Fruit fly (Drosophila melanogaster) whole organism, embryonic: Measurements from ENCODE around the gene Cdc7.

Experiments used
- Asciz ChIP-seq: fragments of 200-800 bp; sonication (Bioruptor generic); optimal IDR thresholded peaks from 2 replicates; lab custom pipeline; 2017; ENCODE audit warnings: missing biosample characterization, mild to moderate bottlenecking, missing genetic modification characterization, missing genetic modification reagents
- Bdp1 ChIP-seq: fragments of 200-800 bp; sonication (Bioruptor generic); optimal IDR thresholded peaks from 3 replicates; lab custom pipeline; 2016; ENCODE audit warnings: missing biosample characterization, missing genetic modification characterization
- C15 ChIP-seq: fragments of 200-800 bp; sonication (Bioruptor generic); IDR thresholded peaks from 3 replicates; pipeline ENCODE4 v1.3.6; 2022; ENCODE audit warnings: missing biosample characterization, missing genetic modification characterization
- CG11085 ChIP-seq: fragments of 200-800 bp; sonication (Bioruptor generic); IDR thresholded peaks from 2 replicates; pipeline ENCODE4 v1.3.6; 2022; ENCODE audit warnings: missing biosample characterization, missing genetic modification characterization
- CG12219 ChIP-seq: fragments of 200-800 bp; sonication (Bioruptor generic); optimal IDR thresholded peaks from 3 replicates; lab custom pipeline; 2018; ENCODE audit warnings: missing biosample characterization, mild to moderate bottlenecking, missing genetic modification characterization
- CG13296 ChIP-seq: fragments of 200-800 bp; sonication (Bioruptor generic); optimal IDR thresholded peaks from 3 replicates; lab custom pipeline; 2018; ENCODE audit warnings: missing biosample characterization, mild to moderate bottlenecking, missing genetic modification characterization
- CG13424 ChIP-seq: fragments of 200-800 bp; sonication (Bioruptor generic); optimal IDR thresholded peaks from 2 replicates; lab custom pipeline; 2019; ENCODE audit warnings: missing biosample characterization, mild to moderate bottlenecking, missing genetic modification characterization, moderate library complexity
- CG13624 ChIP-seq: fragments of 200-800 bp; sonication (Bioruptor generic); optimal IDR thresholded peaks from 2 replicates; lab custom pipeline; 2016; ENCODE audit warnings: missing biosample characterization, missing genetic modification characterization
- CG14441 ChIP-seq: fragments of 200-800 bp; sonication (Bioruptor generic); IDR thresholded peaks from 2 replicates; pipeline ENCODE4 v1.3.6; 2022; ENCODE audit warnings: missing biosample characterization, missing genetic modification characterization
- CG14860 ChIP-seq: fragments of 200-800 bp; sonication (Bioruptor generic); IDR thresholded peaks from 3 replicates; pipeline ENCODE4 v1.3.6; 2022; ENCODE audit warnings: missing biosample characterization, missing genetic modification characterization; ENCODE audit not compliant: partially characterized antibody
- CG17328 ChIP-seq: fragments of 200-800 bp; sonication (Bioruptor generic); IDR thresholded peaks from 2 replicates; pipeline ENCODE4 v1.3.6; 2022; ENCODE audit warnings: missing biosample characterization, missing genetic modification characterization
- CG18599 ChIP-seq: fragments of 200-800 bp; sonication (Bioruptor generic); optimal IDR thresholded peaks from 3 replicates; lab custom pipeline; 2017; ENCODE audit warnings: missing biosample characterization, missing genetic modification characterization, mild to moderate bottlenecking, moderate library complexity, missing genetic modification reagents
- CG2120 ChIP-seq: fragments of 200-800 bp; sonication (Bioruptor generic); optimal IDR thresholded peaks from 3 replicates; lab custom pipeline; 2016; ENCODE audit warnings: missing biosample characterization, missing genetic modification characterization
- CG2129 ChIP-seq: fragments of 200-800 bp; sonication (Bioruptor generic); IDR thresholded peaks from 2 replicates; pipeline ENCODE4 v1.3.6; 2022; ENCODE audit warnings: missing biosample characterization, missing genetic modification characterization; ENCODE audit not compliant: partially characterized antibody
- CG2712 ChIP-seq: fragments of 200-800 bp; optimal IDR thresholded peaks from 3 replicates; lab custom pipeline; 2019; ENCODE audit warnings: missing biosample characterization, mild to moderate bottlenecking, missing genetic modification characterization, moderate library complexity
- CG3065 ChIP-seq: fragments of 200-800 bp; sonication (Bioruptor generic); optimal IDR thresholded peaks from 2 replicates; lab custom pipeline; 2016; ENCODE audit warnings: missing biosample characterization, missing genetic modification characterization
- CG31224 ChIP-seq: fragments of 200-800 bp; sonication (Bioruptor generic); IDR thresholded peaks from 2 replicates; pipeline ENCODE4 v1.3.6; 2022; ENCODE audit warnings: missing biosample characterization, missing genetic modification characterization
- CG31365 ChIP-seq: fragments of 200-800 bp; sonication (Bioruptor generic); optimal IDR thresholded peaks from 2 replicates; lab custom pipeline; 2018; ENCODE audit warnings: missing biosample characterization, mild to moderate bottlenecking, missing genetic modification characterization
- CG34422 ChIP-seq: fragments of 200-800 bp; sonication (Bioruptor generic); IDR thresholded peaks from 3 replicates; pipeline ENCODE4 v1.3.6; 2022; ENCODE audit warnings: missing biosample characterization, missing genetic modification characterization
- CG5180 ChIP-seq: fragments of 200-800 bp; sonication (Bioruptor generic); optimal IDR thresholded peaks from 3 replicates; lab custom pipeline; 2017; ENCODE audit warnings: missing biosample characterization, missing genetic modification characterization, mild to moderate bottlenecking, moderate library complexity, missing genetic modification reagents
- CG6765 ChIP-seq: fragments of 200-800 bp; sonication (Bioruptor generic); optimal IDR thresholded peaks from 3 replicates; lab custom pipeline; 2017; ENCODE audit warnings: missing biosample characterization, mild to moderate bottlenecking, missing genetic modification characterization
- CG7357 ChIP-seq: fragments of 200-800 bp; sonication (Bioruptor generic); IDR thresholded peaks from 3 replicates; pipeline ENCODE4 v1.3.6; 2022; ENCODE audit warnings: missing biosample characterization, missing genetic modification characterization
- CG8359 ChIP-seq: fragments of 200-800 bp; sonication (Bioruptor generic); optimal IDR thresholded peaks from 2 replicates; lab custom pipeline; 2017; ENCODE audit warnings: missing biosample characterization, mild to moderate bottlenecking, missing genetic modification characterization, borderline replicate concordance
- CG8924 ChIP-seq: fragments of 200-800 bp; optimal IDR thresholded peaks from 3 replicates; lab custom pipeline; 2019; ENCODE audit warnings: missing biosample characterization, mild to moderate bottlenecking, missing genetic modification characterization, moderate library complexity
- Dbx ChIP-seq: fragments of 200-800 bp; sonication (Bioruptor generic); IDR thresholded peaks from 3 replicates; pipeline ENCODE4 v1.3.6; 2022; ENCODE audit warnings: missing biosample characterization, missing genetic modification characterization
- Doc3 ChIP-seq: fragments of 200-800 bp; sonication (Bioruptor generic); IDR thresholded peaks from 3 replicates; pipeline ENCODE4 v1.3.6; 2022; ENCODE audit warnings: missing biosample characterization, missing genetic modification characterization; ENCODE audit not compliant: partially characterized antibody
- Fer3 ChIP-seq: fragments of 200-800 bp; sonication (Bioruptor generic); optimal IDR thresholded peaks from 2 replicates; lab custom pipeline; 2018; ENCODE audit warnings: missing biosample characterization, mild to moderate bottlenecking, missing genetic modification characterization, moderate library complexity
- Hmx ChIP-seq: fragments of 200-800 bp; sonication (Bioruptor generic); optimal IDR thresholded peaks from 2 replicates; lab custom pipeline; 2016; ENCODE audit warnings: missing biosample characterization, missing genetic modification characterization
- Hsf ChIP-seq: fragments of 200-800 bp; sonication (Bioruptor generic); optimal IDR thresholded peaks from 3 replicates; lab custom pipeline; 2016; ENCODE audit warnings: missing biosample characterization, missing genetic modification characterization
- Mes4 ChIP-seq: fragments of 200-800 bp; sonication (Bioruptor generic); optimal IDR thresholded peaks from 2 replicates; lab custom pipeline; 2016; ENCODE audit warnings: missing biosample characterization, missing genetic modification characterization
- Oaz ChIP-seq: fragments of 200-800 bp; sonication (Bioruptor generic); IDR thresholded peaks from 2 replicates; pipeline ENCODE4 v1.3.6; 2022; ENCODE audit warnings: missing biosample characterization, missing genetic modification characterization
- Rfx ChIP-seq: fragments of 200-800 bp; sonication (Bioruptor generic); IDR thresholded peaks from 2 replicates; pipeline ENCODE4 v1.3.6; 2022; ENCODE audit warnings: missing biosample characterization, missing genetic modification characterization
- Xbp1 ChIP-seq: fragments of 200-800 bp; sonication (Bioruptor generic); optimal IDR thresholded peaks from 3 replicates; lab custom pipeline; 2016; ENCODE audit warnings: missing biosample characterization, mild to moderate bottlenecking, missing genetic modification characterization
- chif ChIP-seq, 2 experiments: fragments of 200-800 bp; sonication (Bioruptor generic); optimal IDR thresholded peaks; 3 replicates each; lab custom pipeline; 2016; ENCODE audit warnings: missing biosample characterization in 2 of 2, missing genetic modification characterization in 2 of 2
- cwo ChIP-seq: fragments of 200-800 bp; sonication (Bioruptor generic); optimal IDR thresholded peaks from 3 replicates; lab custom pipeline; 2017; ENCODE audit warnings: missing biosample characterization, missing genetic modification characterization, mild to moderate bottlenecking, moderate library complexity, missing genetic modification reagents
- dysf ChIP-seq: fragments of 200-800 bp; sonication (Bioruptor generic); IDR thresholded peaks from 3 replicates; pipeline ENCODE4 v1.3.6; 2022; ENCODE audit warnings: missing biosample characterization, missing genetic modification characterization
- esg ChIP-seq: fragments of 200-800 bp; sonication (Bioruptor generic); conservative IDR thresholded peaks from 2 replicates; pipeline ENCODE4 v1.3.6; 2022; ENCODE audit warnings: missing biosample characterization, missing genetic modification characterization
- eve ChIP-seq, 2 experiments: fragments of >200 bp; optimal IDR thresholded peaks; 2 replicates each; lab custom pipeline; 2017; ENCODE audit warnings: missing biosample characterization in 2 of 2, missing genetic modification characterization in 2 of 2
- fu2 ChIP-seq: fragments of 200-800 bp; sonication (Bioruptor generic); optimal IDR thresholded peaks from 2 replicates; lab custom pipeline; 2016; ENCODE audit warnings: missing biosample characterization, missing genetic modification characterization
- gem ChIP-seq: fragments of 200-800 bp; sonication (Bioruptor generic); optimal IDR thresholded peaks from 2 replicates; lab custom pipeline; 2019; ENCODE audit warnings: missing biosample characterization, mild to moderate bottlenecking, missing genetic modification characterization, moderate library complexity
- gsb-n ChIP-seq: fragments of 200-800 bp; sonication (Bioruptor generic); optimal IDR thresholded peaks from 3 replicates; lab custom pipeline; 2018; ENCODE audit warnings: missing biosample characterization, mild to moderate bottlenecking, missing genetic modification characterization
- ind ChIP-seq: fragments of 200-800 bp; sonication (Bioruptor generic); optimal IDR thresholded peaks from 3 replicates; lab custom pipeline; 2016; ENCODE audit warnings: missing biosample characterization, missing genetic modification characterization
- lov ChIP-seq, 2 experiments: fragments of 200-800 bp in 1 of 2; fragments of >200 bp in 1 of 2; sonication (Bioruptor generic) in 1 of 2; IDR thresholded peaks in 1 of 2; optimal IDR thresholded peaks in 1 of 2; 2 replicates in 1 of 2; 3 replicates in 1 of 2; pipeline versions ENCODE4 v1.3.6 to Lab custom; 2017 to 2022; ENCODE audit warnings: missing biosample characterization in 1 of 2, missing genetic modification characterization in 1 of 2
- nmo ChIP-seq: fragments of 200-800 bp; sonication (Bioruptor generic); optimal IDR thresholded peaks from 2 replicates; lab custom pipeline; 2018; ENCODE audit warnings: missing biosample characterization, mild to moderate bottlenecking, missing genetic modification characterization, moderate library complexity
- oc ChIP-seq: fragments of 200-800 bp; sonication (Bioruptor generic); optimal IDR thresholded peaks from 2 replicates; lab custom pipeline; 2018; ENCODE audit warnings: missing biosample characterization, mild to moderate bottlenecking, missing genetic modification characterization, moderate library complexity
- so ChIP-seq: fragments of 200-800 bp; sonication (Bioruptor generic); IDR thresholded peaks from 3 replicates; pipeline ENCODE4 v1.3.6; 2022; ENCODE audit warnings: missing biosample characterization, missing genetic modification characterization
- stc ChIP-seq: fragments of 200-800 bp; sonication (Bioruptor generic); IDR thresholded peaks from 2 replicates; pipeline ENCODE4 v1.3.6; 2022; ENCODE audit warnings: missing biosample characterization, missing genetic modification characterization
- ttk ChIP-seq: fragments of 200-800 bp; sonication (Bioruptor generic); IDR thresholded peaks from 2 replicates; pipeline ENCODE4 v2.1.2; 2022; ENCODE audit warnings: missing biosample characterization, missing genetic modification characterization

Cdc7 gene

dm6 chrX:6662876-6663551 is 8.7 kb downstream of the Cdc7 start (continued):
- TF ChIP-seq CG8924 (tag; lab: Kevin White, UChicago) (no peak), esg (GFP tag; lab: Robert Waterston, UW) (peak; percentile 28), chif (GFP tag; optimal IDR thresholded peaks at IDR 0.05; lab: Kevin White, UChicago) (peak; percentile 19 to 21), CG18599 (GFP tag; lab: Kevin White, UChicago) (peak; percentile 49), Xbp1 (GFP tag; lab: Kevin White, UChicago) (peak; percentile 49), C15 (GFP tag; lab: Robert Waterston, UW) (no peak), Dbx (GFP tag; lab: Robert Waterston, UW) (0 out of 3 replicates have a peak, but pooled peaks have one; percentile 34), Bdp1 (GFP tag; lab: Kevin White, UChicago) (no peak), CG7357 (GFP tag; lab: Robert Waterston, UW) (no peak), so (GFP tag; lab: Robert Waterston, UW) (peak; percentile 49; the same call in 1 of the 3 replicates), Mes4 (GFP tag; lab: Kevin White, UChicago) (peak; percentile 15), Doc3 (no peak), Oaz (GFP tag; lab: Robert Waterston, UW) (0 out of 2 replicates have a peak, but pooled peaks have one; percentile 32), eve (GFP tag; optimal IDR thresholded peaks at IDR 0.05; lab: Kevin White, UChicago) (peak in 1 of 2 experiments; percentile 59), CG17328 (peak; percentile 35; the same call in 1 of the 2 replicates), CG31224 (GFP tag; lab: Robert Waterston, UW) (0 out of 2 replicates have a peak, but pooled peaks have one; percentile 8), fu2 (GFP tag; lab: Kevin White, UChicago) (no peak), Hmx (GFP tag; lab: Kevin White, UChicago) (no peak), gsb-n (no peak), CG11085 (GFP tag; lab: Robert Waterston, UW) (peak; percentile 12; the same call in 1 of the 2 replicates), Asciz (GFP tag; lab: Kevin White, UChicago) (peak; percentile 31), ttk (peak; percentile 35; the same call in 1 of the 2 replicates), oc (tag; lab: Kevin White, UChicago) (peak; percentile 9), CG6765 (no peak), CG14441 (GFP tag; lab: Robert Waterston, UW) (peak; percentile 93), dysf (GFP tag; lab: Robert Waterston, UW) (peak; percentile 70), Hsf (GFP tag; lab: Kevin White, UChicago) (peak; percentile 29), Fer3 (tag; lab: Kevin White, UChicago) (peak; percentile 16), CG8359 (GFP tag; lab: Kevin White, UChicago) (no peak), CG13624 (GFP tag; lab: Kevin White, UChicago) (peak; percentile 17), CG2712 (tag; lab: Kevin White, UChicago) (peak; percentile 18), gem (peak; percentile 58), CG31365 (no peak), CG14860 (GFP tag; lab: Robert Waterston, UW) (no peak), CG2129 (GFP tag; lab: Robert Waterston, UW) (no peak), cwo (GFP tag; lab: Kevin White, UChicago) (peak; percentile 4), lov (optimal IDR thresholded peaks at IDR 0.05; lab: Kevin White, UChicago) (no peak), lov (GFP tag; IDR thresholded peaks at IDR 0.05; lab: Robert Waterston, UW) (no peak), Rfx (GFP tag; lab: Robert Waterston, UW) (peak; percentile 76; the same call in 1 of the 2 replicates), CG3065 (GFP tag; lab: Kevin White, UChicago) (no peak), nmo (GFP tag; lab: Kevin White, UChicago) (peak; percentile 19), ind (peak; percentile 60), CG12219 (GFP tag; lab: Kevin White, UChicago) (peak; percentile 46), CG13296 (GFP tag; lab: Kevin White, UChicago) (peak; percentile 33), CG2120 (peak; percentile 52), CG34422 (GFP tag; lab: Robert Waterston, UW) (0 out of 3 replicates have a peak, but pooled peaks have one; percentile 52), CG5180 (GFP tag; lab: Kevin White, UChicago) (no peak), CG13424 (tag; lab: Kevin White, UChicago) (peak; percentile 41), stc (peak; percentile 59)
